Worm (Caenorhabditis elegans): ENCODE data around the gene lgc-36.

- TF ChIP-seq W03F9.2 (tag; optimal IDR thresholded peaks at IDR 0.05) (no peak), him-1 (tag; optimal IDR thresholded peaks at IDR 0.05) (no peak)
Measured at ce11 chrV:11214569-11214968, 44.2 kb downstream of the lgc-36 start.

All from whole organism, L4/young adult.